Fruit fly (Drosophila melanogaster) whole organism, pupa: Measurements from ENCODE around the gene CG4854.
A peak's percentile ranks its signal among the peaks of the same experiment; 100 is the strongest.

Experiments used
- CG10348 ChIP-seq: fragments of 200-800 bp; sonication (Bioruptor generic); IDR thresholded peaks from 2 replicates; pipeline ENCODE4 v1.3.6; 2022; ENCODE audit warnings: missing biosample characterization, missing genetic modification characterization
- CG12605 ChIP-seq: fragments of 200-800 bp; sonication (Bioruptor generic); IDR thresholded peaks from 2 replicates; pipeline ENCODE4 v1.3.6; 2022; ENCODE audit warnings: missing biosample characterization, missing genetic modification characterization
- CG13204 ChIP-seq: fragments of 200-800 bp; sonication (Bioruptor generic); optimal IDR thresholded peaks from 2 replicates; lab custom pipeline; 2018; ENCODE audit warnings: missing biosample characterization, mild to moderate bottlenecking, missing genetic modification characterization, moderate library complexity
- CG14655 ChIP-seq: fragments of 200-800 bp; sonication (Bioruptor generic); optimal IDR thresholded peaks from 3 replicates; lab custom pipeline; 2017; ENCODE audit warnings: mild to moderate bottlenecking, missing biosample characterization, missing genetic modification reagents, missing genetic modification characterization
- CG15710 ChIP-seq: fragments of 200-800 bp; sonication (Bioruptor generic); optimal IDR thresholded peaks from 2 replicates; lab custom pipeline; 2018; ENCODE audit warnings: missing biosample characterization, mild to moderate bottlenecking, missing genetic modification characterization, moderate library complexity
- CG17806 ChIP-seq: fragments of 200-800 bp; sonication (Bioruptor generic); optimal IDR thresholded peaks from 2 replicates; lab custom pipeline; 2018; ENCODE audit warnings: missing biosample characterization, mild to moderate bottlenecking, missing genetic modification characterization, moderate library complexity
- CG32121 ChIP-seq: fragments of 200-800 bp; sonication (Bioruptor generic); IDR thresholded peaks from 2 replicates; pipeline ENCODE4 v1.3.6; 2022; ENCODE audit warnings: missing biosample characterization, missing genetic modification characterization
- CG34367 ChIP-seq: fragments of 200-800 bp; sonication (Bioruptor generic); optimal IDR thresholded peaks from 2 replicates; lab custom pipeline; 2018; ENCODE audit warnings: missing biosample characterization, mild to moderate bottlenecking, missing genetic modification characterization
- CG4496 ChIP-seq: fragments of 200-800 bp; sonication (Bioruptor generic); IDR thresholded peaks from 3 replicates; pipeline ENCODE4 v1.3.6; 2022; ENCODE audit warnings: missing biosample characterization, missing genetic modification characterization
- CG8159 ChIP-seq: fragments of 200-800 bp; sonication (Bioruptor generic); optimal IDR thresholded peaks from 3 replicates; lab custom pipeline; 2018; ENCODE audit warnings: missing biosample characterization, mild to moderate bottlenecking, missing genetic modification characterization, moderate library complexity
- CG8301 ChIP-seq: fragments of 200-800 bp; sonication (Bioruptor generic); optimal IDR thresholded peaks from 2 replicates; lab custom pipeline; 2018; ENCODE audit warnings: missing biosample characterization, mild to moderate bottlenecking, missing genetic modification characterization
- CG9948 ChIP-seq: fragments of 200-800 bp; sonication (Bioruptor generic); optimal IDR thresholded peaks from 2 replicates; lab custom pipeline; 2018; ENCODE audit warnings: missing biosample characterization, mild to moderate bottlenecking, missing genetic modification characterization, moderate library complexity
- D1 ChIP-seq: fragments of 200-800 bp; sonication (Bioruptor generic); optimal IDR thresholded peaks from 2 replicates; lab custom pipeline; 2018; ENCODE audit warnings: missing biosample characterization, mild to moderate bottlenecking, missing genetic modification characterization, moderate library complexity
- EcR ChIP-seq: fragments of 200-800 bp; sonication (Bioruptor generic); optimal IDR thresholded peaks from 3 replicates; lab custom pipeline; 2019; ENCODE audit warnings: missing biosample characterization, missing genetic modification characterization, mild to moderate bottlenecking, moderate library complexity, missing genetic modification reagents
- Ets98B ChIP-seq: fragments of 200-800 bp; sonication (Bioruptor generic); IDR thresholded peaks from 2 replicates; pipeline ENCODE4 v1.3.6; 2022; ENCODE audit warnings: missing biosample characterization, missing genetic modification characterization
- Pif1A ChIP-seq: fragments of 200-800 bp; sonication (Bioruptor generic); optimal IDR thresholded peaks from 3 replicates; lab custom pipeline; 2016; ENCODE audit warnings: missing biosample characterization, missing genetic modification characterization
- Pif1B ChIP-seq: fragments of 200-800 bp; sonication (Bioruptor generic); optimal IDR thresholded peaks from 3 replicates; lab custom pipeline; 2016; ENCODE audit warnings: missing biosample characterization, missing genetic modification characterization
- Snoo ChIP-seq: fragments of 200-800 bp; sonication (Bioruptor generic); optimal IDR thresholded peaks from 3 replicates; lab custom pipeline; 2017; ENCODE audit warnings: missing biosample characterization, mild to moderate bottlenecking, missing genetic modification characterization, inconsistent platforms
- fd96Ca ChIP-seq: fragments of 200-800 bp; sonication (Bioruptor generic); IDR thresholded peaks from 3 replicates; pipeline ENCODE4 v1.3.6; 2022; ENCODE audit warnings: missing biosample characterization, missing genetic modification characterization
- gl ChIP-seq: fragments of 200-800 bp; sonication (Bioruptor generic); optimal IDR thresholded peaks from 2 replicates; lab custom pipeline; 2018; ENCODE audit warnings: missing biosample characterization, mild to moderate bottlenecking, missing genetic modification characterization
- rn ChIP-seq: fragments of 200-800 bp; sonication (Bioruptor generic); IDR thresholded peaks from 2 replicates; pipeline ENCODE4 v1.3.6; 2022; ENCODE audit warnings: missing biosample characterization, missing genetic modification characterization

The CG4854 gene

dm6 chr3R:19998418-19998817 is 29.4 kb upstream of the CG4854 start:
- TF ChIP-seq EcR (no peak), CG4496 (GFP tag; lab: Robert Waterston, UW) (peak; percentile 89), CG14655 (GFP tag; lab: Kevin White, UChicago) (peak; percentile 80), rn (GFP tag; lab: Robert Waterston, UW) (0 out of 2 replicates have a peak, but pooled peaks have one; percentile 30), CG8159 (tag; lab: Kevin White, UChicago) (peak; percentile 63), CG32121 (peak; percentile 47; the same call in 1 of the 2 replicates), CG34367 (peak; percentile 72), Pif1A (peak; percentile 69), fd96Ca (GFP tag; lab: Robert Waterston, UW) (peak; percentile 83; the same call in 2 of the 3 replicates), gl (tag; lab: Kevin White, UChicago) (peak; percentile 29), CG13204 (peak; percentile 23), CG8301 (tag; lab: Kevin White, UChicago) (peak; percentile 72), Snoo (tag; lab: Kevin White, UChicago) (peak; percentile 23), D1 (no peak), CG9948 (tag; lab: Kevin White, UChicago) (peak; percentile 66), Ets98B (GFP tag; lab: Robert Waterston, UW) (peak; percentile 71), CG17806 (tag; lab: Kevin White, UChicago) (peak; percentile 72), Pif1B (GFP tag; lab: Kevin White, UChicago) (peak; percentile 49), CG10348 (GFP tag; lab: Robert Waterston, UW) (no peak), CG15710 (tag; lab: Kevin White, UChicago) (peak; percentile 69), CG12605 (GFP tag; lab: Robert Waterston, UW) (peak; percentile 54)

dm6 chr3R:19999474-19999873 is 28.4 kb upstream of the CG4854 start:
- TF ChIP-seq CG12605 (GFP tag; lab: Robert Waterston, UW) (peak; percentile 83), fd96Ca (GFP tag; lab: Robert Waterston, UW) (no peak), CG34367 (peak; percentile 78), Pif1A (peak; percentile 63), EcR (no peak), CG32121 (peak; percentile 87), CG15710 (tag; lab: Kevin White, UChicago) (peak; percentile 85), D1 (peak; percentile 64), Ets98B (GFP tag; lab: Robert Waterston, UW) (peak; percentile 79), CG14655 (GFP tag; lab: Kevin White, UChicago) (peak; percentile 82), rn (GFP tag; lab: Robert Waterston, UW) (peak; percentile 44; the same call in 1 of the 2 replicates), CG8301 (tag; lab: Kevin White, UChicago) (peak; percentile 78), CG8159 (tag; lab: Kevin White, UChicago) (peak; percentile 85), Snoo (tag; lab: Kevin White, UChicago) (peak; percentile 68), Pif1B (GFP tag; lab: Kevin White, UChicago) (peak; percentile 58), CG4496 (GFP tag; lab: Robert Waterston, UW) (peak; percentile 83), CG10348 (GFP tag; lab: Robert Waterston, UW) (no peak), CG13204 (peak; percentile 26), gl (tag; lab: Kevin White, UChicago) (peak; percentile 26), CG17806 (tag; lab: Kevin White, UChicago) (peak; percentile 83), CG9948 (tag; lab: Kevin White, UChicago) (peak; percentile 84)

- TF ChIP-seq CG34367: no peak
- TF ChIP-seq Ets98B (GFP tag; lab: Robert Waterston, UW): no peak
- TF ChIP-seq Snoo (tag; lab: Kevin White, UChicago): peak; percentile 40
- peak; percentile 48 for TF ChIP-seq CG15710 (tag; lab: Kevin White, UChicago)
- peak; percentile 7 for TF ChIP-seq CG8301 (tag; lab: Kevin White, UChicago)
- TF ChIP-seq CG9948 (tag; lab: Kevin White, UChicago): peak; percentile 35
- no peak for TF ChIP-seq CG12605 (GFP tag; lab: Robert Waterston, UW)
- peak; percentile 29 for TF ChIP-seq Pif1A
- peak; percentile 47 for TF ChIP-seq CG8159 (tag; lab: Kevin White, UChicago)
- no peak for TF ChIP-seq CG4496 (GFP tag; lab: Robert Waterston, UW)
- TF ChIP-seq CG10348 (GFP tag; lab: Robert Waterston, UW): no peak
- peak; percentile 47 for TF ChIP-seq CG14655 (GFP tag; lab: Kevin White, UChicago)
- peak; percentile 2 for TF ChIP-seq CG17806 (tag; lab: Kevin White, UChicago)
- no peak for TF ChIP-seq gl (tag; lab: Kevin White, UChicago)
Measured at dm6 chr3R:20001595-20001997, 26.3 kb upstream of the CG4854 start.

dm6 chr3R:20004697-20005096 is 23.2 kb upstream of the CG4854 start:
- TF ChIP-seq CG13204 (no peak), Ets98B (GFP tag; lab: Robert Waterston, UW) (no peak), gl (tag; lab: Kevin White, UChicago) (no peak), CG32121 (no peak), CG8159 (tag; lab: Kevin White, UChicago) (no peak), CG17806 (tag; lab: Kevin White, UChicago) (no peak), Pif1B (GFP tag; lab: Kevin White, UChicago) (no peak), CG14655 (GFP tag; lab: Kevin White, UChicago) (no peak), CG9948 (tag; lab: Kevin White, UChicago) (no peak)

dm6 chr3R:20006617-20007016 is 21.2 kb upstream of the CG4854 start:
- TF ChIP-seq CG13204: no peak
- no peak for TF ChIP-seq D1
- TF ChIP-seq EcR: no peak
- TF ChIP-seq CG15710 (tag; lab: Kevin White, UChicago): no peak
- no peak for TF ChIP-seq CG4496 (GFP tag; lab: Robert Waterston, UW)
- no peak for TF ChIP-seq Snoo (tag; lab: Kevin White, UChicago)
- no peak for TF ChIP-seq CG14655 (GFP tag; lab: Kevin White, UChicago)
- no peak for TF ChIP-seq Pif1A
- no peak for TF ChIP-seq CG10348 (GFP tag; lab: Robert Waterston, UW)
